Worm (Caenorhabditis elegans): ENCODE measurements around the gene ctf-18.

The ctf-18 gene

DNA sequence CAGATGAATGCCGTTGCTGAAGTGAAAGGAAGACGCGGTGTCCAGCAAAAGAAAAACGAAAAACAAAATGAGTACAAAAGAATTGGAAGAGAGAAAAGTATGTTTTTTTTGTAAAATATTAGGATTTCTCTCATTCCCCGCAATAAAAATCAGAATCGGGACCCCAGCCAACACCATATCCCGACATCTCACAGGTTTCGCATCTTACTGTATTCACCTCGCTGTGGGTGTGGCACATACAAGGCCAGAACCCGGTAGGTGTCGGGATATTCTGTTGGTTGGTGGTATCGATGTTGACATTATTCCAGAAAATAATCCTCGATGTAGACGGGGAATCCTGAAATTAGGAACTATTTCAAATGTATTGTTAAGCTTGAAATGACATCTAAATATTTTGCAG lies 9.7 kb downstream of the ctf-18 start:
- no peak for TF ChIP-seq nhr-90 (tag; optimal IDR thresholded peaks at IDR 0.05; ENCODE audit: poor library complexity)
- no peak for TF ChIP-seq dsc-1 (tag; optimal IDR thresholded peaks at IDR 0.05)
- no peak for TF ChIP-seq blmp-1 (tag; optimal IDR thresholded peaks at IDR 0.05)
- no peak for TF ChIP-seq lin-15B (tag; optimal IDR thresholded peaks at IDR 0.05)
- TF ChIP-seq egl-13 (tag; optimal IDR thresholded peaks at IDR 0.05) = no peak
- no peak for TF ChIP-seq ama-1 (optimal IDR thresholded peaks at IDR 0.05)
- no peak for TF ChIP-seq lsy-2 (tag; optimal IDR thresholded peaks at IDR 0.05)
- TF ChIP-seq lin-13 (GFP tag; optimal IDR thresholded peaks at IDR 0.05) = no peak
- no peak for TF ChIP-seq nhr-71 (tag; optimal IDR thresholded peaks at IDR 0.05)
- TF ChIP-seq sup-37 (GFP tag; optimal IDR thresholded peaks at IDR 0.05) = no peak
- no peak for TF ChIP-seq nhr-20 (tag; optimal IDR thresholded peaks at IDR 0.05)
- TF ChIP-seq alr-1 (tag; optimal IDR thresholded peaks at IDR 0.05; ENCODE audit: borderline replicate concordance) = no peak
- no peak for TF ChIP-seq pqm-1 (tag; optimal IDR thresholded peaks at IDR 0.05)
- no peak for TF ChIP-seq unc-30 (tag; optimal IDR thresholded peaks at IDR 0.05)
- no peak for TF ChIP-seq ces-1 (GFP tag; optimal IDR thresholded peaks at IDR 0.05)
- no peak for TF ChIP-seq unc-130 (tag; optimal IDR thresholded peaks at IDR 0.05)
- TF ChIP-seq ztf-11 (tag; optimal IDR thresholded peaks at IDR 0.05) = no peak

- TF ChIP-seq irx-1 (tag; optimal IDR thresholded peaks at IDR 0.05) (no peak), fkh-10 (GFP tag; optimal IDR thresholded peaks at IDR 0.05) (no peak), ama-1 (optimal IDR thresholded peaks at IDR 0.05) (no peak), C16A3.4 (tag; optimal IDR thresholded peaks at IDR 0.05) (no peak)
These were observed 11.3 kb downstream of the ctf-18 start, which contains the start of gene C04G2.10 for ce11 chrIV:10115142-10115541. C04G2.10 (plus strand) TSS chrIV:10115442.

DNA sequence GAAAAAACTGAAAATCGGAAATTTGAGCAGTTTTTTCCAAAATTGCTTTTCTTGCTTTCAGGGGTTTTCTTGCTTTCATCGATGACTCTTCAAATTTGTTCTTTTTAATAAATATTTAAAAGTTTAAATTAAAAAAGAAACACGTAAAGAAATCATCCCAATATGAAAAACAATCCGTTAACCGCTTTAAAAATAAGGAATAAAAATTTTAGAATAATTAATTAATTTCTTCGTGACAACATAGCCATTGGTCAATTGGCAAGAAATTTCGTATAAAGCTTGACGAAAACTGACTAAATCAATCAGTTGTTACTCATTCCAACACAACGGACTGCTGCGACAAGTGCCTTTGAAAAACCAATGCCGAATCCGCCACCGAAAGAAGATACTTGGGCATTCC lies 13.9 kb downstream of the ctf-18 start, which contains the start of gene nsph-3.2:
Gene nsph-3.2, plus strand, starts transcription at position 301 of the 400 bp plus-strand sequence.
- TF ChIP-seq unc-98 (GFP tag; IDR thresholded peaks at IDR 0.05) (no peak), ama-1 (optimal IDR thresholded peaks at IDR 0.05) (no peak), zag-1 (tag; optimal IDR thresholded peaks at IDR 0.05) (no peak), elt-3 (tag; optimal IDR thresholded peaks at IDR 0.05) (no peak)

DNA sequence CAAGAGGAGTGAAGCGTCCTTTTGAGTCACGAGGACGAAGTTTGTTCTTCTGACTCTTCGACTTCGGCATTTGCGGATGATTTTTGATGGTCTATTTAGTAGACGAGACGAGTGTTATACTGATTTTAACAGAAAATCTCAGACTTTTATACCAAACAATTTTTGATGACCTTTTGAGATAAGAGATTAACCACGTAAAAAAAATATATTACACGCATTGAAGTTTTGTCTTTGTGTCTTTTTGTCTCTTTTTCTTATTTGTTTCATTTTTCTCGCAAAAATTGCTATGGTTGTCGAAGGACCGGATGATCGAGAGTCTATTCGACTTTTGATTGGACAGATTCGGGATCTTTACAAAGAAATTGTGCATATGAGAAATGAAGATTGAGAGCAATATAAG lies 15.0 kb downstream of the ctf-18 start, which contains the start of gene spch-1:
Gene spch-1, minus strand, starts transcription at position 101 of the 400 bp plus-strand sequence.
- TF ChIP-seq C16A3.4 (tag; optimal IDR thresholded peaks at IDR 0.05) (no peak), alr-1 (tag; optimal IDR thresholded peaks at IDR 0.05; ENCODE audit: borderline replicate concordance) (no peak), mdl-1 (tag; optimal IDR thresholded peaks at IDR 0.05) (no peak), fkh-4 (tag; optimal IDR thresholded peaks at IDR 0.05; ENCODE audit: borderline replicate concordance) (no peak), sptf-1 (tag; optimal IDR thresholded peaks at IDR 0.05) (no peak), skn-1 (tag; optimal IDR thresholded peaks at IDR 0.05) (no peak), ztf-11 (tag; optimal IDR thresholded peaks at IDR 0.05) (no peak), efl-1 (optimal IDR thresholded peaks at IDR 0.05) (no peak), efl-1 (GFP tag; optimal IDR thresholded peaks at IDR 0.05 in 1 of 2) (no peak), snpc-4 (tag; optimal IDR thresholded peaks at IDR 0.05) (no peak), hlh-17 (GFP tag; optimal IDR thresholded peaks at IDR 0.05; ENCODE audit: borderline replicate concordance) (no peak), tbx-2 (tag; optimal IDR thresholded peaks at IDR 0.05) (no peak), ceh-63 (GFP tag; optimal IDR thresholded peaks at IDR 0.05) (no peak), ets-5 (GFP tag; IDR thresholded peaks at IDR 0.05) (no peak), egl-13 (tag; optimal IDR thresholded peaks at IDR 0.05) (no peak), C34B4.2 (tag; optimal IDR thresholded peaks at IDR 0.05) (no peak)

DNA sequence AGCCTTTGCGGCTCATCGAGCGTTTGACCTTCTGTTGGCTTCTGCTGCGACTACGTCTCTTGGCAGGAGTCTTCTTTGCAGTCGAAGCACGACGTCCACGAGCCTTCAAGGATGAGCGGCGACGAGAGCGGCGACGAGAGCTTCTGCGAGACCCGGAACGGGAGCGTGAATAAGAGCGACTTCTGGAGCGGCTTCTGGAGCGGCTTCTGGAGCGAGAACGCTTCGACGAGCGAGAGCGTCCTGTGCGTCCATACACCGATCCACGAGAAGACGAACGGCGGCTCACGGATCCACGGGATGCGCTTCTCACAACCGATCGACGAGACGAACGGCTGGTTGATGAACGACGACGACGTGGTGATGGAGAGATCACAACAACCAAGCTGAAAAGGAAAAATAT lies 15.6 kb downstream of the ctf-18 start:
- TF ChIP-seq F16B12.6 (tag; optimal IDR thresholded peaks at IDR 0.05) = no peak
- TF ChIP-seq ceh-90 (tag; optimal IDR thresholded peaks at IDR 0.05) = no peak
- TF ChIP-seq efl-3 (GFP tag; optimal IDR thresholded peaks at IDR 0.05) = no peak
- TF ChIP-seq fkh-10 (GFP tag; optimal IDR thresholded peaks at IDR 0.05) = no peak
- no peak for TF ChIP-seq pag-3 (tag; optimal IDR thresholded peaks at IDR 0.05; ENCODE audit: borderline replicate concordance, insufficient read depth)
- TF ChIP-seq mdl-1 (tag; optimal IDR thresholded peaks at IDR 0.05) = no peak
- no peak for TF ChIP-seq sox-4 (tag; optimal IDR thresholded peaks at IDR 0.05)
- no peak for TF ChIP-seq lin-39 (tag; optimal IDR thresholded peaks at IDR 0.05)
- TF ChIP-seq egl-27 (tag; optimal IDR thresholded peaks at IDR 0.05) = no peak
- no peak for TF ChIP-seq C34B4.2 (tag; optimal IDR thresholded peaks at IDR 0.05)
- TF ChIP-seq pax-3 (tag; optimal IDR thresholded peaks at IDR 0.05) = no peak
- TF ChIP-seq nhr-11 (tag; optimal IDR thresholded peaks at IDR 0.05) = no peak
- TF ChIP-seq lin-14 (GFP tag; optimal IDR thresholded peaks at IDR 0.05) = no peak
